Worm (Caenorhabditis elegans) whole organism, L1 larva: Measurements from ENCODE around the gene C35D10.6.

Experiments
- ama-1 ChIP-seq: fragments of 150-350 bp; optimal IDR thresholded peaks from 2 replicates; lab custom pipeline; 2014
- ceh-63 ChIP-seq: fragments of 200-800 bp; sonication (Bioruptor generic); optimal IDR thresholded peaks from 2 replicates; lab custom pipeline; 2018; ENCODE audit warnings: mild to moderate bottlenecking, missing genetic modification characterization, missing compliant biosample characterization
- ceh-88 ChIP-seq: fragments of 200-800 bp; sonication (Bioruptor generic); IDR thresholded peaks from 2 replicates; pipeline ENCODE4 v1.3.6; 2022; ENCODE audit warnings: missing genetic modification characterization, missing compliant biosample characterization
- ces-1 ChIP-seq: fragments of 150-350 bp; optimal IDR thresholded peaks from 2 replicates; lab custom pipeline; 2014; ENCODE audit warnings: missing biosample characterization, missing genetic modification reagents, missing genetic modification characterization
- efl-1 ChIP-seq, 4 experiments: fragments of 150-350 bp; optimal IDR thresholded peaks in 3 of 4; peaks in 1 of 4; 1 replicate in 1 of 4; 2 replicates in 3 of 4; lab custom pipeline; 2014; ENCODE audit warnings: missing biosample characterization in 2 of 4, missing genetic modification characterization in 2 of 4, missing genetic modification reagents in 2 of 4
- elt-2 ChIP-seq: sonication (generic microtip); optimal IDR thresholded peaks from 2 replicates; lab custom pipeline; 2016; ENCODE audit warnings: missing genetic modification characterization, mild to moderate bottlenecking, inconsistent platforms, missing compliant biosample characterization, missing genetic modification reagents
- elt-3 ChIP-seq, 6 experiments: fragments of 150-350 bp in 1 of 6; sonication (generic microtip); optimal IDR thresholded peaks; 2 replicates each; lab custom pipeline; 2017 to 2018; ENCODE audit warnings: missing biosample characterization in 6 of 6, missing genetic modification characterization in 6 of 6, inconsistent platforms in 1 of 6
- ets-5 ChIP-seq: fragments of 200-800 bp; sonication (Bioruptor generic); IDR thresholded peaks from 2 replicates; pipeline ENCODE4 v1.3.6; 2022; ENCODE audit warnings: missing genetic modification characterization, missing compliant biosample characterization
- fkh-4 ChIP-seq: sonication (generic microtip); optimal IDR thresholded peaks from 2 replicates; lab custom pipeline; 2016; ENCODE audit warnings: missing compliant biosample characterization, missing genetic modification characterization, borderline replicate concordance
- fkh-8 ChIP-seq: sonication (generic microtip); optimal IDR thresholded peaks from 2 replicates; lab custom pipeline; 2016; ENCODE audit warnings: mild to moderate bottlenecking, missing genetic modification characterization, missing compliant biosample characterization
- grh-1 ChIP-seq: fragments of 200-800 bp; sonication (Bioruptor generic); IDR thresholded peaks from 2 replicates; pipeline ENCODE4 v1.3.6; 2022; ENCODE audit warnings: missing genetic modification reagents, missing genetic modification characterization, missing compliant biosample characterization
- hlh-17 ChIP-seq: fragments of 200-800 bp; sonication (Bioruptor generic); optimal IDR thresholded peaks from 2 replicates; lab custom pipeline; 2018; ENCODE audit warnings: missing genetic modification characterization, mild to moderate bottlenecking, missing compliant biosample characterization, moderate library complexity, borderline replicate concordance
- hlh-4 ChIP-seq: sonication (generic microtip); optimal IDR thresholded peaks from 2 replicates; lab custom pipeline; 2016; ENCODE audit warnings: mild to moderate bottlenecking, missing genetic modification characterization, missing compliant biosample characterization
- jun-1 ChIP-seq: fragments of 150-350 bp; optimal IDR thresholded peaks from 2 replicates; lab custom pipeline; 2014; ENCODE audit warnings: missing biosample characterization, missing genetic modification reagents, missing genetic modification characterization
- lin-14 ChIP-seq: fragments of 200-800 bp; sonication (Bioruptor generic); optimal IDR thresholded peaks from 2 replicates; lab custom pipeline; 2018; ENCODE audit warnings: mild to moderate bottlenecking, missing genetic modification characterization, moderate library complexity, missing compliant biosample characterization
- lsy-2 ChIP-seq, 2 experiments: fragments of 150-350 bp; optimal IDR thresholded peaks; 2 replicates each; lab custom pipeline; 2014; ENCODE audit warnings: missing biosample characterization in 2 of 2, missing genetic modification characterization in 2 of 2
- mdl-1 ChIP-seq, 2 experiments: fragments of 150-350 bp; optimal IDR thresholded peaks; 2 replicates each; lab custom pipeline; 2014 to 2017; ENCODE audit warnings: missing biosample characterization in 2 of 2, missing genetic modification characterization in 2 of 2, inconsistent platforms in 1 of 2
- mef-2 ChIP-seq: fragments of 150-350 bp; optimal IDR thresholded peaks from 2 replicates; lab custom pipeline; 2014; ENCODE audit warnings: missing biosample characterization, missing genetic modification characterization
- nhr-19 ChIP-seq: fragments of 200-800 bp; sonication (Bioruptor generic); conservative IDR thresholded peaks from 2 replicates; pipeline ENCODE4 v1.3.6; 2022; ENCODE audit warnings: missing genetic modification characterization, missing compliant biosample characterization
- nhr-20 ChIP-seq: sonication (generic microtip); optimal IDR thresholded peaks from 2 replicates; lab custom pipeline; 2016; ENCODE audit warnings: mild to moderate bottlenecking, missing genetic modification characterization, missing compliant biosample characterization
- nhr-237 ChIP-seq: fragments of 150-350 bp; optimal IDR thresholded peaks from 2 replicates; lab custom pipeline; 2014; ENCODE audit warnings: missing biosample characterization, missing genetic modification characterization
- nhr-28 ChIP-seq: fragments of 150-350 bp; optimal IDR thresholded peaks from 2 replicates; lab custom pipeline; 2014; ENCODE audit warnings: missing biosample characterization, missing genetic modification characterization
- nhr-85 ChIP-seq: sonication (generic microtip); peaks from one replicate; lab custom pipeline; 2016; ENCODE audit warnings: missing genetic modification characterization, inconsistent platforms, missing compliant biosample characterization
- pax-3 ChIP-seq: fragments of 200-800 bp; sonication (Bioruptor generic); optimal IDR thresholded peaks from 2 replicates; lab custom pipeline; 2018; ENCODE audit warnings: mild to moderate bottlenecking, missing genetic modification characterization, moderate library complexity, missing compliant biosample characterization
- rnt-1 ChIP-seq: sonication (generic microtip); optimal IDR thresholded peaks from 2 replicates; lab custom pipeline; 2016; ENCODE audit warnings: mild to moderate bottlenecking, missing genetic modification characterization, moderate library complexity, missing compliant biosample characterization
- snu-23 ChIP-seq: sonication (generic microtip); optimal IDR thresholded peaks from 2 replicates; lab custom pipeline; 2016; ENCODE audit warnings: missing genetic modification characterization, missing compliant biosample characterization
- sptf-1 ChIP-seq: fragments of 150-350 bp; optimal IDR thresholded peaks from 2 replicates; lab custom pipeline; 2014; ENCODE audit warnings: missing biosample characterization, missing genetic modification characterization
- swsn-7 ChIP-seq: sonication (generic microtip); optimal IDR thresholded peaks from 2 replicates; lab custom pipeline; 2016; ENCODE audit warnings: missing genetic modification characterization, missing compliant biosample characterization
- tbx-2 ChIP-seq: sonication (generic microtip); optimal IDR thresholded peaks from 2 replicates; lab custom pipeline; 2016; ENCODE audit warnings: missing genetic modification characterization, missing compliant biosample characterization
- unc-30 ChIP-seq: sonication (generic microtip); optimal IDR thresholded peaks from 2 replicates; lab custom pipeline; 2017; ENCODE audit warnings: missing biosample characterization, missing genetic modification characterization
- vab-15 ChIP-seq: sonication (generic microtip); optimal IDR thresholded peaks from 2 replicates; lab custom pipeline; 2017; ENCODE audit warnings: missing genotype, mild to moderate bottlenecking, missing genetic modification characterization, missing compliant biosample characterization
- zip-4 ChIP-seq: fragments of 200-800 bp; sonication (Bioruptor generic); optimal IDR thresholded peaks from 2 replicates; lab custom pipeline; 2018; ENCODE audit warnings: mild to moderate bottlenecking, missing genetic modification characterization, moderate library complexity, missing compliant biosample characterization

The C35D10.6 gene

ce11 chrIII:4859039-4859438, at the start of gene C35D10.6:
C35D10.6 (plus strand) TSS chrIII:4859339.
- TF ChIP-seq sptf-1 = no peak
- no peak for TF ChIP-seq grh-1 (GFP tag; lab: Robert Waterston, UW)
- no peak for TF ChIP-seq nhr-20 (tag; lab: Kevin White, UChicago)
- no peak for TF ChIP-seq fkh-8 (tag; lab: Kevin White, UChicago)
- TF ChIP-seq efl-1 (optimal IDR thresholded peaks at IDR 0.05; lab: Kevin White, UChicago) = no peak
- peak in 1 of 2 experiments; percentile 76 for TF ChIP-seq efl-1 (GFP tag; optimal IDR thresholded peaks at IDR 0.05 in 1 of 2; lab: Kevin White, UChicago)

DNA sequence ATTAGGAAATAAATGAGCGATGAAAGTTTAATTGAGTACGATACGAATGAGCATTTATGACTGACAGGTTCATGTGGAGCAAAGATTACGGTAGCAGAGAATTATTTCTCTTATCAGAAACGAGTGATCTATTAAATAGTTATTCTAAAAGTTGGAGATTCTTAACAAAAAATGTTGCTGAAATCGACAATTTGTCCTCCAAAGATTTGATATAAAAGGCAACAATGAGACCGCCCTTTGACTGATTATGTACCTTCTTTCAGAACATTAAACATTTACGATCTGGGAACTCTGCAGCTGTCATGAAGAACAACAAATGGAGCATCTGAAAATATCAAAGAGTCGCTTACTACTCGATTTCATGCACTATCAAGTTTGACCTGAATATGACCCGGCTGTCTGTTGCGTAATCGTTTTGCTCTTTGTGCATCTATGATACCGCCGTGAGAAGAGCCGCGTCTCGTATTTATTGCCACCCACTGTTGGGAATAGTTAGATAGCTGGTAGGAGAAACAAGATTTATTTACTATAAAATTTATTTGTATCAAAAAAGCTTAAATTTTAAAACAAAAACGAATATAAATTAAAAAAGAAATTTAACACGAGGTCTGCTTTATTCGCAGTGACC, 49.5 kb upstream of the C35D10.6 start, which contains the start of gene pal-1:
TSS of gene pal-1 (minus strand) at position 51 of the 628 bp plus-strand sequence.
- TF ChIP-seq nhr-19 (GFP tag; lab: Robert Waterston, UW) (no peak), nhr-85 (tag; lab: Kevin White, UChicago) (no peak), elt-2 (tag; lab: Kevin White, UChicago) (no peak), lsy-2 (tag; optimal IDR thresholded peaks at IDR 0.05; lab: Kevin White, UChicago) (no peak), snu-23 (GFP tag; lab: Kevin White, UChicago) (no peak), nhr-28 (tag; lab: Kevin White, UChicago) (no peak), jun-1 (tag; lab: Kevin White, UChicago) (no peak), grh-1 (GFP tag; lab: Robert Waterston, UW) (no peak), ets-5 (GFP tag; lab: Robert Waterston, UW) (no peak), hlh-4 (no peak), mdl-1 (tag; optimal IDR thresholded peaks at IDR 0.05; lab: Kevin White, UChicago) (no peak), efl-1 (optimal IDR thresholded peaks at IDR 0.05; lab: Kevin White, UChicago) (no peak), efl-1 (GFP tag; optimal IDR thresholded peaks at IDR 0.05 in 1 of 2; lab: Kevin White, UChicago) (no peak), swsn-7 (tag; lab: Kevin White, UChicago) (no peak), hlh-17 (GFP tag; lab: Kevin White, UChicago) (no peak), lin-14 (GFP tag; lab: Kevin White, UChicago) (no peak), zip-4 (GFP tag; lab: Kevin White, UChicago) (no peak), fkh-4 (tag; lab: Kevin White, UChicago) (no peak), rnt-1 (tag; lab: Kevin White, UChicago) (no peak), pax-3 (no peak), sptf-1 (no peak)

DNA sequence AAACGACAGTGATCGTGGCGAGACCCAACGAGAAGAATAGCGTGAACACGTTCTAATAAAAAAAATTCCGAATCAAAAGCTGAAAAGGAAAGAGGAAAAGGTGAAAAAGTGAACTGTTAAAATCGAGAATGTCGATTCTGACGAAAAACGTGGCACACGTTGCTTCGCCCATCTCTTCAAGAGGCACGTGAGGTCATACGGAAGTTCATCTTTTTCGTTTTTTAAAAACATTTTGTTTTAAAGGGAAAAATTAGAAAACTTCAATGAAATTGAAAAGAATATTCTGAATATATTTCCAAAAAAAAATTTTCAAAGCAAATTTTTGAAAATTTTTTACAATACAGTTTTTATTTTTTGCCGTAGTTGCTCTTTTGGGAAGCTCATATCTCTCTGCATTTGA, 47.9 kb upstream of the C35D10.6 start, which contains the start of gene C38D4.7:
TSS of gene C38D4.7 (minus strand) at position 101 of the 400 bp plus-strand sequence.
- no peak for TF ChIP-seq mef-2 (tag; lab: Kevin White, UChicago)
- TF ChIP-seq ama-1 (lab: Kevin White, UChicago) = no peak
- TF ChIP-seq swsn-7 (tag; lab: Kevin White, UChicago) = no peak
- TF ChIP-seq ceh-88 (GFP tag; lab: Robert Waterston, UW) = no peak
- TF ChIP-seq unc-30 = no peak

DNA sequence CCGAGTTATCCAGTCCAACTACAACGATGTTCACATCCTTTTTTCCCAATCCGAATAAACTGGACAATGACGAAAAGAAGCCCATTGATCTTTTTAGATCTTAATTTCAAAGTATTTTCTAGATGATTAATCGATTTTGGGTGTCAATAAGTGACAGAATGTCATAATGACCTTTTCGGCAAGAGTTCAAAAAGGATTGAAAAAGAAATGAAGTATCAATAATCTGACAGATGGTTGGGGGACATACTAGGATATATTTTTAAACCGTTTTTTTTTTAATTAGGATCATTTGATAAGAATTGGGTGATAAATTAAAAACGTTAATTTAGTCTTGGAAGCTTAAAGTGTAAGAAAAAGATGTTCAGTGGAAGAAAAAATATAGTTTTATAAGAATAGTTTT, 44.4 kb upstream of the C35D10.6 start, which contains the start of gene arl-6:
TSS of gene arl-6 (minus strand) at position 101 of the 400 bp plus-strand sequence.
- no peak for TF ChIP-seq nhr-237
- no peak for TF ChIP-seq efl-1 (optimal IDR thresholded peaks at IDR 0.05; lab: Kevin White, UChicago)
- TF ChIP-seq efl-1 (GFP tag; optimal IDR thresholded peaks at IDR 0.05 in 1 of 2; lab: Kevin White, UChicago) = peak in 1 of 2 experiments; percentile 49

- TF ChIP-seq vab-15 (no peak), unc-30 (no peak), elt-3 (tag; optimal IDR thresholded peaks at IDR 0.05; lab: Kevin White, UChicago) (no peak), jun-1 (tag; lab: Kevin White, UChicago) (no peak), mef-2 (tag; lab: Kevin White, UChicago) (no peak), lsy-2 (tag; optimal IDR thresholded peaks at IDR 0.05; lab: Kevin White, UChicago) (no peak), ceh-63 (GFP tag; lab: Kevin White, UChicago) (no peak), fkh-8 (tag; lab: Kevin White, UChicago) (no peak), lin-14 (GFP tag; lab: Kevin White, UChicago) (no peak), tbx-2 (tag; lab: Kevin White, UChicago) (no peak), ces-1 (GFP tag; lab: Kevin White, UChicago) (no peak)
Observed at ce11 chrIII:4817240-4817639, 41.9 kb upstream of the C35D10.6 start, which contains the start of gene F26A1.4. F26A1.4 (plus strand) TSS chrIII:4817540.
